Worm (Caenorhabditis elegans) whole organism, L1 larva: ENCODE measurements around the gene ttll-15.

Experiments
- F16B12.6 ChIP-seq: fragments of 150-350 bp; optimal IDR thresholded peaks from 2 replicates; lab custom pipeline; 2014; ENCODE audit warnings: missing biosample characterization, missing genetic modification characterization
- ama-1 ChIP-seq: fragments of 150-350 bp; optimal IDR thresholded peaks from 2 replicates; lab custom pipeline; 2014
- blmp-1 ChIP-seq: fragments of 150-350 bp; optimal IDR thresholded peaks from 2 replicates; lab custom pipeline; 2014; ENCODE audit warnings: missing biosample characterization, missing genetic modification characterization
- ceh-63 ChIP-seq: fragments of 200-800 bp; sonication (Bioruptor generic); optimal IDR thresholded peaks from 2 replicates; lab custom pipeline; 2018; ENCODE audit warnings: mild to moderate bottlenecking, missing genetic modification characterization, missing compliant biosample characterization
- ceh-8 ChIP-seq: fragments of 200-800 bp; sonication (Bioruptor generic); optimal IDR thresholded peaks from 2 replicates; lab custom pipeline; 2018; ENCODE audit warnings: mild to moderate bottlenecking, missing genetic modification characterization, moderate library complexity, missing compliant biosample characterization
- ceh-90 ChIP-seq: sonication (generic microtip); optimal IDR thresholded peaks from 2 replicates; lab custom pipeline; 2016; ENCODE audit warnings: missing genetic modification characterization, missing compliant biosample characterization
- dpl-1 ChIP-seq, 3 experiments: fragments of 150-350 bp in 2 of 3; sonication (generic microtip) in 1 of 3; optimal IDR thresholded peaks; 2 replicates each; lab custom pipeline; 2014 to 2017; ENCODE audit warnings: missing biosample characterization in 3 of 3, missing genetic modification characterization in 3 of 3, missing genetic modification reagents in 3 of 3
- egl-27 ChIP-seq, 2 experiments: fragments of 150-350 bp in 1 of 2; sonication (generic microtip); optimal IDR thresholded peaks; 3 replicates each; lab custom pipeline; 2017 to 2018; ENCODE audit warnings: missing biosample characterization in 2 of 2, missing genetic modification characterization in 2 of 2, missing genetic modification reagents in 2 of 2
- elt-2 ChIP-seq: sonication (generic microtip); optimal IDR thresholded peaks from 2 replicates; lab custom pipeline; 2016; ENCODE audit warnings: missing genetic modification characterization, mild to moderate bottlenecking, inconsistent platforms, missing compliant biosample characterization, missing genetic modification reagents
- elt-3 ChIP-seq, 6 experiments: fragments of 150-350 bp in 1 of 6; sonication (generic microtip); optimal IDR thresholded peaks; 2 replicates each; lab custom pipeline; 2017 to 2018; ENCODE audit warnings: missing biosample characterization in 6 of 6, missing genetic modification characterization in 6 of 6, inconsistent platforms in 1 of 6
- fkh-4 ChIP-seq: sonication (generic microtip); optimal IDR thresholded peaks from 2 replicates; lab custom pipeline; 2016; ENCODE audit warnings: missing compliant biosample characterization, missing genetic modification characterization, borderline replicate concordance
- fkh-8 ChIP-seq: sonication (generic microtip); optimal IDR thresholded peaks from 2 replicates; lab custom pipeline; 2016; ENCODE audit warnings: mild to moderate bottlenecking, missing genetic modification characterization, missing compliant biosample characterization
- grh-1 ChIP-seq: fragments of 200-800 bp; sonication (Bioruptor generic); IDR thresholded peaks from 2 replicates; pipeline ENCODE4 v1.3.6; 2022; ENCODE audit warnings: missing genetic modification reagents, missing genetic modification characterization, missing compliant biosample characterization
- hlh-4 ChIP-seq: sonication (generic microtip); optimal IDR thresholded peaks from 2 replicates; lab custom pipeline; 2016; ENCODE audit warnings: mild to moderate bottlenecking, missing genetic modification characterization, missing compliant biosample characterization
- hpl-2 ChIP-seq: fragments of 150-350 bp; optimal IDR thresholded peaks from 2 replicates; lab custom pipeline; 2014; ENCODE audit warnings: missing biosample characterization, missing genetic modification reagents, missing genetic modification characterization
- irx-1 ChIP-seq: sonication (generic microtip); optimal IDR thresholded peaks from 2 replicates; lab custom pipeline; 2016; ENCODE audit warnings: missing genetic modification characterization, missing compliant biosample characterization
- isw-1 ChIP-seq: fragments of 200-800 bp; sonication (Bioruptor generic); IDR thresholded peaks from 2 replicates; pipeline ENCODE4 v1.3.6; 2022; ENCODE audit warnings: missing genetic modification characterization, missing compliant biosample characterization
- jun-1 ChIP-seq: fragments of 150-350 bp; optimal IDR thresholded peaks from 2 replicates; lab custom pipeline; 2014; ENCODE audit warnings: missing biosample characterization, missing genetic modification reagents, missing genetic modification characterization
- lin-13 ChIP-seq: fragments of 150-350 bp; optimal IDR thresholded peaks from 2 replicates; lab custom pipeline; 2014; ENCODE audit warnings: missing biosample characterization, missing genetic modification reagents, missing genetic modification characterization
- lin-14 ChIP-seq: fragments of 200-800 bp; sonication (Bioruptor generic); optimal IDR thresholded peaks from 2 replicates; lab custom pipeline; 2018; ENCODE audit warnings: mild to moderate bottlenecking, missing genetic modification characterization, moderate library complexity, missing compliant biosample characterization
- lin-35 ChIP-seq, 2 experiments: fragments of 150-350 bp; optimal IDR thresholded peaks; 2 replicates each; lab custom pipeline; 2014; ENCODE audit warnings: missing biosample characterization in 2 of 2, missing genetic modification characterization in 2 of 2, missing genetic modification reagents in 2 of 2
- lir-3 ChIP-seq: sonication (generic microtip); optimal IDR thresholded peaks from 2 replicates; lab custom pipeline; 2016; ENCODE audit warnings: mild to moderate bottlenecking, missing genetic modification characterization, moderate library complexity, missing compliant biosample characterization; ENCODE audit not compliant: poor library complexity
- lsy-2 ChIP-seq, 2 experiments: fragments of 150-350 bp; optimal IDR thresholded peaks; 2 replicates each; lab custom pipeline; 2014; ENCODE audit warnings: missing biosample characterization in 2 of 2, missing genetic modification characterization in 2 of 2
- mep-1 ChIP-seq: fragments of 150-350 bp; optimal IDR thresholded peaks from 2 replicates; lab custom pipeline; 2014; ENCODE audit warnings: missing biosample characterization, missing genetic modification characterization
- nhr-20 ChIP-seq: sonication (generic microtip); optimal IDR thresholded peaks from 2 replicates; lab custom pipeline; 2016; ENCODE audit warnings: mild to moderate bottlenecking, missing genetic modification characterization, missing compliant biosample characterization
- nhr-237 ChIP-seq: fragments of 150-350 bp; optimal IDR thresholded peaks from 2 replicates; lab custom pipeline; 2014; ENCODE audit warnings: missing biosample characterization, missing genetic modification characterization
- nhr-47 ChIP-seq: sonication (generic microtip); optimal IDR thresholded peaks from 2 replicates; lab custom pipeline; 2016; ENCODE audit warnings: mild to moderate bottlenecking, missing genetic modification characterization, moderate library complexity, missing compliant biosample characterization
- nhr-71 ChIP-seq: sonication (generic microtip); optimal IDR thresholded peaks from 2 replicates; lab custom pipeline; 2016; ENCODE audit warnings: mild to moderate bottlenecking, missing genetic modification characterization, moderate library complexity, missing compliant biosample characterization
- nhr-76 ChIP-seq: sonication (generic microtip); optimal IDR thresholded peaks from 2 replicates; lab custom pipeline; 2017; ENCODE audit warnings: missing biosample characterization, missing genetic modification characterization
- nhr-77 ChIP-seq: fragments of 150-350 bp; optimal IDR thresholded peaks from 2 replicates; lab custom pipeline; 2014; ENCODE audit warnings: missing biosample characterization, missing genetic modification characterization
- nhr-84 ChIP-seq: sonication (generic microtip); optimal IDR thresholded peaks from 2 replicates; lab custom pipeline; 2017; ENCODE audit warnings: missing biosample characterization, missing genetic modification characterization
- nhr-85 ChIP-seq: sonication (generic microtip); peaks from one replicate; lab custom pipeline; 2016; ENCODE audit warnings: missing genetic modification characterization, inconsistent platforms, missing compliant biosample characterization
- nhr-90 ChIP-seq: sonication (generic microtip); optimal IDR thresholded peaks from 2 replicates; lab custom pipeline; 2016; ENCODE audit warnings: mild to moderate bottlenecking, missing genetic modification characterization, missing compliant biosample characterization; ENCODE audit not compliant: poor library complexity
- sox-4 ChIP-seq: sonication (generic microtip); optimal IDR thresholded peaks from 2 replicates; lab custom pipeline; 2016; ENCODE audit warnings: missing genetic modification characterization, missing compliant biosample characterization
- sup-37 ChIP-seq: fragments of 200-800 bp; sonication (Bioruptor generic); optimal IDR thresholded peaks from 2 replicates; lab custom pipeline; 2018; ENCODE audit warnings: mild to moderate bottlenecking, missing genetic modification characterization, missing compliant biosample characterization
- tbx-2 ChIP-seq: sonication (generic microtip); optimal IDR thresholded peaks from 2 replicates; lab custom pipeline; 2016; ENCODE audit warnings: missing genetic modification characterization, missing compliant biosample characterization
- unc-30 ChIP-seq: sonication (generic microtip); optimal IDR thresholded peaks from 2 replicates; lab custom pipeline; 2017; ENCODE audit warnings: missing biosample characterization, missing genetic modification characterization
- unc-62 ChIP-seq: fragments of 150-350 bp; optimal IDR thresholded peaks from 2 replicates; lab custom pipeline; 2014; ENCODE audit warnings: missing biosample characterization, missing genetic modification reagents, missing genetic modification characterization
- unc-86 ChIP-seq: sonication (generic microtip); optimal IDR thresholded peaks from 2 replicates; lab custom pipeline; 2016; ENCODE audit warnings: missing genetic modification characterization, missing compliant biosample characterization
- xbp-1 ChIP-seq: sonication (generic microtip); optimal IDR thresholded peaks from 2 replicates; lab custom pipeline; 2016; ENCODE audit warnings: missing genetic modification characterization, missing compliant biosample characterization
- zag-1 ChIP-seq: fragments of 150-350 bp; optimal IDR thresholded peaks from 2 replicates; lab custom pipeline; 2014; ENCODE audit warnings: missing biosample characterization, missing genetic modification characterization
- ztf-11 ChIP-seq, 2 experiments: sonication (generic microtip); optimal IDR thresholded peaks; 2 replicates each; lab custom pipeline; 2016 to 2017; ENCODE audit warnings: missing genetic modification characterization in 2 of 2, missing biosample characterization in 1 of 2, missing compliant biosample characterization in 1 of 2
- ztf-4 ChIP-seq: fragments of 150-350 bp; optimal IDR thresholded peaks from 2 replicates; lab custom pipeline; 2014; ENCODE audit warnings: missing biosample characterization, missing genetic modification characterization

ttll-15 gene

DNA sequence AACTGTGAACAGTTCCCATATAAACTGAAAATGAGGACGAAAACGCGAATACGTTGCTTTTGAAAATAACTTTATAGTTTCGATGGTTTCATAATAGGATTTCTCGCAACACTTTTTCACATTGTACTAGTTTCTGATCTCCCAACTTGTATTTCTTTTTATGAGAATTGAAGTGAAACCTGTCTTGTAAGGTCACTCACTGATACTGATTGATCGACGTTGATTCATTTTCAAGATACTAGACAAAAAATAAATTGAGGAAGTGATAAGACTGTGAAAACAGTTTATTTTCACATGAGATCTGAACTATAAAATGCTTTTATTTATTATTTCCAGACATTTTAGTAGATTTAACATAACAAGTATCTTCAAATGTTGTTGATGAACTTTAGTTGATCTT is 29.1 kb downstream of the ttll-15 start (continued):
- TF ChIP-seq ceh-90 (tag; lab: Kevin White, UChicago) (no peak), irx-1 (tag; lab: Kevin White, UChicago) (no peak), sup-37 (GFP tag; lab: Kevin White, UChicago) (no peak), elt-3 (tag; optimal IDR thresholded peaks at IDR 0.05; lab: Kevin White, UChicago) (peak; percentile 47 to 85 (median 66)), nhr-90 (no peak), nhr-71 (no peak), sox-4 (tag; lab: Kevin White, UChicago) (no peak), nhr-77 (tag; lab: Kevin White, UChicago) (no peak), lsy-2 (tag; optimal IDR thresholded peaks at IDR 0.05; lab: Kevin White, UChicago) (peak in 1 of 2 experiments; percentile 5), ceh-8 (GFP tag; lab: Kevin White, UChicago) (no peak), ztf-4 (no peak), xbp-1 (tag; lab: Kevin White, UChicago) (no peak), blmp-1 (tag; lab: Kevin White, UChicago) (peak; percentile 29), grh-1 (peak; percentile 32; the same call in 1 of the 2 replicates), nhr-84 (tag; lab: Kevin White, UChicago) (no peak), ama-1 (lab: Kevin White, UChicago) (no peak), dpl-1 (GFP tag; optimal IDR thresholded peaks at IDR 0.05; lab: Kevin White, UChicago) (no peak), nhr-76 (no peak), egl-27 (tag; optimal IDR thresholded peaks at IDR 0.05; lab: Kevin White, UChicago) (no peak)

ce11 chrV:10388318-10388717 is 30.0 kb downstream of the ttll-15 start, which contains the start of gene AC3.5:
Gene AC3.5, plus strand, starts transcription at chrV:10388527.
- peak; percentile 61 for TF ChIP-seq nhr-85
- no peak for TF ChIP-seq jun-1 (tag; lab: Kevin White, UChicago)

- TF ChIP-seq nhr-47 (tag; lab: Kevin White, UChicago) (no peak), ceh-63 (peak; percentile 36)
These were observed 35.4 kb downstream of the ttll-15 start for ce11 chrV:10393708-10394107.

DNA sequence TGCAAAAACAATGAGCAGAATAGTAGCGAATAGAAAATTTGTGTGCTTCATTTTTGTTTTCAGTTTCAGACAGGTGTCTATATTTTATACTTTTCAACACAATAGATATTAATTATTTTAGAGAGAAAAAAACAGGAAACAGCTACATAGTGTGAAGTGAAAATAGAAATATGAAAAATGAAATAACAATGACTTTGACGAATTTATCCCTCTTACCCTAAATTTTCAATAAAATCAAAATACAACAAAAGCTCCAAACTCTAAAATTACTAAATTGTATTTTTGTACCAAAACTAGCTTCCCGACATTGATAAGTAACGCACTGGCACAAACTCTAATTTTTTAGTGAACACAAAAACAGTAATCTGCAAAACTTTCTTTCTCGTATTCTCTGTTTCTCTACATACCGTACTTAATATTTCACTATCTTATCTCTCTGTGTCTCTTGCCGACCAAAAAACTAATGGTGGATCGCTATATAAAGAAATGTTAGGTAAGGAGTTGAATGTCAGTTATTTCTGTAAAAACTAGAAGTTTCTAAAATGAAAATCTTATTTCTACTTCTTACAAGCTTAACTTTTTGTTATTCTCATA is 36.9 kb downstream of the ttll-15 start, which contains the start of the genes col-151 and ugt-1:
Gene col-151 (minus strand): TSS at position 51 of the 594 bp plus-strand sequence.
Gene ugt-1 (plus strand): TSS at position 491 of the 594 bp plus-strand sequence.
- TF ChIP-seq unc-62 (GFP tag; lab: Kevin White, UChicago) (no peak), hpl-2 (no peak), hlh-4 (tag; lab: Kevin White, UChicago) (no peak), tbx-2 (tag; lab: Kevin White, UChicago) (no peak), blmp-1 (tag; lab: Kevin White, UChicago) (no peak), zag-1 (tag; lab: Kevin White, UChicago) (no peak), nhr-237 (tag; lab: Kevin White, UChicago) (no peak), mep-1 (tag; lab: Kevin White, UChicago) (no peak), ztf-11 (tag; optimal IDR thresholded peaks at IDR 0.05; lab: Kevin White, UChicago) (no peak)

- TF ChIP-seq elt-3 (tag; optimal IDR thresholded peaks at IDR 0.05; lab: Kevin White, UChicago): peak in 1 of 6 experiments; percentile 0
- no peak for TF ChIP-seq fkh-4 (tag; lab: Kevin White, UChicago)
- TF ChIP-seq unc-30 (tag; lab: Kevin White, UChicago): no peak
- TF ChIP-seq nhr-20 (tag; lab: Kevin White, UChicago): peak; percentile 33
- peak; percentile 22 for TF ChIP-seq lin-14 (GFP tag; lab: Kevin White, UChicago)
- no peak for TF ChIP-seq fkh-8
- TF ChIP-seq lin-35 (GFP tag; optimal IDR thresholded peaks at IDR 0.05; lab: Kevin White, UChicago): peak in 1 of 2 experiments; percentile 37
- no peak for TF ChIP-seq unc-86 (tag; lab: Kevin White, UChicago)
- TF ChIP-seq lir-3: peak; percentile 8
- TF ChIP-seq F16B12.6 (tag; lab: Kevin White, UChicago): no peak
- peak; percentile 54 for TF ChIP-seq nhr-85
- TF ChIP-seq lin-13 (GFP tag; lab: Kevin White, UChicago): no peak
- TF ChIP-seq blmp-1 (tag; lab: Kevin White, UChicago): no peak
- TF ChIP-seq elt-2 (tag; lab: Kevin White, UChicago): peak; percentile 46
- no peak for TF ChIP-seq isw-1 (GFP tag; lab: Robert Waterston, UW)
These were observed 40.1 kb downstream of the ttll-15 start, which contains the start of gene ugt-2 for ce11 chrV:10398431-10398830. Gene ugt-2, plus strand, starts transcription at chrV:10398801.
